Worm (Caenorhabditis elegans): ENCODE results near the gene dpf-5.

- TF ChIP-seq ama-1 (optimal IDR thresholded peaks at IDR 0.05) = no peak
- TF ChIP-seq skn-1 (tag; optimal IDR thresholded peaks at IDR 0.05) = no peak
Measured at ce11 chrIV:4809813-4810212, 3.4 kb upstream of the dpf-5 start, which contains the start of gene H06H21.37.
